Worm (Caenorhabditis elegans) whole organism, L2 larva: Measurements from ENCODE around the gene T25F10.3.

Experiments
- C34F6.9 ChIP-seq: fragments of 150-350 bp; optimal IDR thresholded peaks from 2 replicates; lab custom pipeline; 2014; ENCODE audit warnings: missing biosample characterization, missing genetic modification characterization
- F13H6.1 ChIP-seq: sonication (generic microtip); optimal IDR thresholded peaks from 2 replicates; lab custom pipeline; 2016; ENCODE audit warnings: missing genetic modification characterization, missing compliant biosample characterization
- R02D3.7 ChIP-seq: fragments of 150-350 bp; optimal IDR thresholded peaks from 2 replicates; lab custom pipeline; 2014; ENCODE audit warnings: missing biosample characterization, missing genetic modification characterization
- Y55F3AM.14 ChIP-seq: fragments of 200-800 bp; sonication (Bioruptor generic); optimal IDR thresholded peaks from 2 replicates; lab custom pipeline; 2018; ENCODE audit warnings: mild to moderate bottlenecking, missing genetic modification characterization, missing compliant biosample characterization
- ZK546.5 ChIP-seq: sonication (generic microtip); optimal IDR thresholded peaks from 2 replicates; lab custom pipeline; 2017; ENCODE audit warnings: missing biosample characterization, missing genetic modification characterization
- alr-1 ChIP-seq: fragments of 150-350 bp; optimal IDR thresholded peaks from 2 replicates; lab custom pipeline; 2014; ENCODE audit warnings: missing biosample characterization, missing genetic modification characterization
- aly-2 ChIP-seq: fragments of 150-350 bp; optimal IDR thresholded peaks from 2 replicates; lab custom pipeline; 2014; ENCODE audit warnings: missing biosample characterization, missing genetic modification characterization
- ama-1 ChIP-seq: fragments of 150-350 bp; optimal IDR thresholded peaks from 2 replicates; lab custom pipeline; 2018; ENCODE audit warnings: inconsistent platforms
- blmp-1 ChIP-seq: sonication (generic microtip); optimal IDR thresholded peaks from 2 replicates; lab custom pipeline; 2017; ENCODE audit warnings: missing genetic modification characterization, mild to moderate bottlenecking, missing compliant biosample characterization, antibody characterized with exemption, moderate library complexity; ENCODE audit not compliant: insufficient read depth
- ceh-16 ChIP-seq: fragments of 150-350 bp; optimal IDR thresholded peaks from 2 replicates; lab custom pipeline; 2014; ENCODE audit warnings: missing biosample characterization, missing genetic modification characterization
- ceh-82 ChIP-seq: fragments of 150-350 bp; optimal IDR thresholded peaks from 2 replicates; lab custom pipeline; 2014; ENCODE audit warnings: missing biosample characterization, missing genetic modification characterization
- crh-2 ChIP-seq: sonication (generic microtip); optimal IDR thresholded peaks from 2 replicates; lab custom pipeline; 2017; ENCODE audit warnings: missing biosample characterization, missing genetic modification characterization
- dmd-4 ChIP-seq: sonication (generic microtip); optimal IDR thresholded peaks from 2 replicates; lab custom pipeline; 2017; ENCODE audit warnings: missing biosample characterization, missing genetic modification characterization
- egl-27 ChIP-seq: sonication (generic microtip); optimal IDR thresholded peaks from 3 replicates; lab custom pipeline; 2017; ENCODE audit warnings: missing biosample characterization, missing genetic modification reagents, missing genetic modification characterization
- elt-1 ChIP-seq: fragments of 150-350 bp; optimal IDR thresholded peaks from 2 replicates; lab custom pipeline; 2014; ENCODE audit warnings: missing biosample characterization, missing genetic modification characterization
- elt-3 ChIP-seq: sonication (generic microtip); optimal IDR thresholded peaks from 2 replicates; lab custom pipeline; 2017; ENCODE audit warnings: missing biosample characterization, missing genetic modification characterization
- fos-1 ChIP-seq: fragments of 150-350 bp; optimal IDR thresholded peaks from 2 replicates; lab custom pipeline; 2014; ENCODE audit warnings: missing biosample characterization, missing genetic modification characterization
- gmeb-1 ChIP-seq: fragments of 150-350 bp; optimal IDR thresholded peaks from 2 replicates; lab custom pipeline; 2014; ENCODE audit warnings: missing biosample characterization, missing genetic modification characterization
- lin-11 ChIP-seq: fragments of 150-350 bp; sonication (generic microtip); optimal IDR thresholded peaks from 2 replicates; lab custom pipeline; 2014; ENCODE audit warnings: missing biosample characterization, missing genetic modification characterization, inconsistent platforms, mixed read lengths
- lin-13 ChIP-seq: fragments of 150-350 bp; optimal IDR thresholded peaks from 2 replicates; lab custom pipeline; 2014; ENCODE audit warnings: missing biosample characterization, missing genetic modification reagents, missing genetic modification characterization
- lin-39 ChIP-seq: fragments of 150-350 bp; optimal IDR thresholded peaks from 2 replicates; lab custom pipeline; 2014; ENCODE audit warnings: missing biosample characterization, missing genetic modification reagents, missing genetic modification characterization
- lsy-2 ChIP-seq, 2 experiments: fragments of 150-350 bp in 1 of 2; sonication (generic microtip) in 1 of 2; optimal IDR thresholded peaks; 2 replicates each; lab custom pipeline; 2014 to 2017; ENCODE audit warnings: missing biosample characterization in 2 of 2, missing genetic modification characterization in 2 of 2
- mab-5 ChIP-seq: fragments of 150-350 bp; optimal IDR thresholded peaks from 2 replicates; lab custom pipeline; 2014; ENCODE audit warnings: missing biosample characterization, missing genetic modification characterization
- mbf-1 ChIP-seq: sonication (generic microtip); optimal IDR thresholded peaks from 2 replicates; lab custom pipeline; 2017; ENCODE audit warnings: missing biosample characterization, missing genetic modification characterization
- mdl-1 ChIP-seq, 2 experiments: fragments of 150-350 bp in 1 of 2; sonication (generic microtip) in 1 of 2; optimal IDR thresholded peaks; 2 replicates each; lab custom pipeline; 2017; ENCODE audit warnings: missing biosample characterization in 2 of 2, missing genetic modification characterization in 2 of 2
- nhr-10 ChIP-seq: sonication (generic microtip); optimal IDR thresholded peaks from 2 replicates; lab custom pipeline; 2017; ENCODE audit warnings: missing biosample characterization, missing genetic modification characterization
- nhr-11 ChIP-seq: fragments of 150-350 bp; optimal IDR thresholded peaks from 2 replicates; lab custom pipeline; 2014; ENCODE audit warnings: missing biosample characterization, missing genetic modification characterization
- nhr-12 ChIP-seq: fragments of 150-350 bp; optimal IDR thresholded peaks from 2 replicates; lab custom pipeline; 2014; ENCODE audit warnings: missing biosample characterization, missing genetic modification characterization
- nhr-129 ChIP-seq: fragments of 150-350 bp; optimal IDR thresholded peaks from 2 replicates; lab custom pipeline; 2014; ENCODE audit warnings: missing biosample characterization, missing genetic modification characterization
- nhr-21 ChIP-seq: fragments of 150-350 bp; optimal IDR thresholded peaks from 2 replicates; lab custom pipeline; 2014; ENCODE audit warnings: missing biosample characterization, missing genetic modification characterization
- nhr-23 ChIP-seq: fragments of 150-350 bp; optimal IDR thresholded peaks from 2 replicates; lab custom pipeline; 2014; ENCODE audit warnings: missing biosample characterization, missing genetic modification reagents, missing genetic modification characterization
- nhr-237 ChIP-seq: fragments of 150-350 bp; optimal IDR thresholded peaks from 2 replicates; lab custom pipeline; 2014; ENCODE audit warnings: missing biosample characterization, missing genetic modification characterization
- nhr-25 ChIP-seq: fragments of 150-350 bp; sonication (generic microtip); optimal IDR thresholded peaks from 3 replicates; lab custom pipeline; 2014; ENCODE audit warnings: missing biosample characterization, missing genetic modification characterization
- nhr-6 ChIP-seq: fragments of 150-350 bp; optimal IDR thresholded peaks from 2 replicates; lab custom pipeline; 2014; ENCODE audit warnings: missing biosample characterization, missing genetic modification characterization
- nhr-77 ChIP-seq: fragments of 150-350 bp; optimal IDR thresholded peaks from 2 replicates; lab custom pipeline; 2014; ENCODE audit warnings: missing biosample characterization, missing genetic modification characterization
- peb-1 ChIP-seq: fragments of 150-350 bp; optimal IDR thresholded peaks from 2 replicates; lab custom pipeline; 2014; ENCODE audit warnings: missing biosample characterization, missing genetic modification characterization
- sem-4 ChIP-seq: fragments of 150-350 bp; optimal IDR thresholded peaks from 2 replicates; lab custom pipeline; 2014; ENCODE audit warnings: missing biosample characterization, missing genetic modification reagents, missing genetic modification characterization
- skn-1 ChIP-seq: sonication (generic microtip); optimal IDR thresholded peaks from 2 replicates; lab custom pipeline; 2017; ENCODE audit warnings: missing biosample characterization, missing genetic modification characterization
- sma-3 ChIP-seq: sonication (generic microtip); optimal IDR thresholded peaks from 2 replicates; lab custom pipeline; 2016; ENCODE audit warnings: missing genetic modification reagents, missing genetic modification characterization, missing compliant biosample characterization
- sma-9 ChIP-seq, 2 experiments: fragments of 150-350 bp in 1 of 2; sonication (generic microtip) in 1 of 2; optimal IDR thresholded peaks; 2 replicates each; lab custom pipeline; 2014 to 2016; ENCODE audit warnings: missing genetic modification characterization in 2 of 2, mild to moderate bottlenecking in 1 of 2, missing biosample characterization in 1 of 2, missing compliant biosample characterization in 1 of 2, missing genetic modification reagents in 1 of 2, moderate library complexity in 1 of 2
- snpc-4 ChIP-seq: fragments of 150-350 bp; optimal IDR thresholded peaks from 2 replicates; lab custom pipeline; 2014; ENCODE audit warnings: missing biosample characterization, missing genetic modification characterization
- unc-39 ChIP-seq: fragments of 150-350 bp; optimal IDR thresholded peaks from 2 replicates; lab custom pipeline; 2014; ENCODE audit warnings: missing biosample characterization, missing genetic modification characterization
- unc-55 ChIP-seq: fragments of 150-350 bp; sonication (generic microtip); optimal IDR thresholded peaks from 3 replicates; lab custom pipeline; 2014; ENCODE audit warnings: missing biosample characterization, missing genetic modification reagents, missing genetic modification characterization
- unc-62 ChIP-seq: fragments of 150-350 bp; optimal IDR thresholded peaks from 2 replicates; lab custom pipeline; 2014; ENCODE audit warnings: missing biosample characterization, missing genetic modification reagents, missing genetic modification characterization
- zag-1 ChIP-seq: fragments of 150-350 bp; optimal IDR thresholded peaks from 2 replicates; lab custom pipeline; 2014; ENCODE audit warnings: missing biosample characterization, missing genetic modification characterization
- ztf-1 ChIP-seq: fragments of 200-800 bp; sonication (Bioruptor generic); conservative IDR thresholded peaks from 2 replicates; pipeline ENCODE4 v1.3.6; 2022; ENCODE audit warnings: missing genetic modification characterization, missing compliant biosample characterization
- ztf-11 ChIP-seq: sonication (generic microtip); optimal IDR thresholded peaks from 2 replicates; lab custom pipeline; 2017; ENCODE audit warnings: missing biosample characterization, missing genetic modification characterization
- ztf-4 ChIP-seq: fragments of 150-350 bp; optimal IDR thresholded peaks from 2 replicates; lab custom pipeline; 2014; ENCODE audit warnings: missing biosample characterization, missing genetic modification characterization

T25F10.3 gene

ce11 chrV:6783044-6783625, 38.3 kb downstream of the T25F10.3 start:
- TF ChIP-seq elt-1 (tag; lab: Kevin White, UChicago) (no peak), ceh-16 (tag; lab: Kevin White, UChicago) (no peak), lin-39 (tag; lab: Kevin White, UChicago) (no peak), sma-9 (GFP tag; optimal IDR thresholded peaks at IDR 0.05; lab: Kevin White, UChicago) (no peak), sma-9 (tag; optimal IDR thresholded peaks at IDR 0.05; lab: Kevin White, UChicago) (no peak)

DNA sequence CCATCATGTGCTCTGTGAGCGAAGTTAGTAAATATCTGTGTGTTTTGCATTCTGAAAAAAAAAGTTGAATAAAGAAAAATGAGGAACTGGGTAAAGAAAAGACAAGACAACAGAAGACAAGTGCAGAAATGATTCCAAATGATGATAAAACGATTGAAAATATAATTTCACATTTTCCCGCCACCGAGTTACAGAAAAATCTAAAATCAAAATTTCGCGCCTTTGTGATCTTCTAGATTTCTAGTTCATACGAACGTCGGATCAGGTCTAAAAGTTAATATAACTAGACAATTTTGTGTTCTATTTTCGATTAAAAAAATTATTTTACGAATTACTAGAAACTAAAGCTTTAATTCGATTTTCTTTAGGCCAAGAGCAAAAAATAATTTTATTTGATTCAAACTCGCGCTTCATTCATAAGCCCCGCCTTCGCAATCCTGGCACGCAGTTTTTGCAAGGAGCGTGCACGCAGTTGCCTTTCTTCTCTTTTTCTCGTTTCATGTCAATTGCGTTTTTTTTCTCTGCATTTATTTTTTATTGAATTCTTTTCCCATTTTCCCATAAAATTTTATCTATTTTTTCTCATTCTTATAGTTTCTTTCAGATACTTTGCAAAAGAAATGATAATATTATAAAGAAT, 40.1 kb downstream of the T25F10.3 start, which contains the start of the genes spn-4 and spe-39:
Gene spn-4, minus strand, starts transcription at position 51 of the 640 bp plus-strand sequence.
Gene spe-39, plus strand, starts transcription at position 599 of the 640 bp plus-strand sequence.
- TF ChIP-seq egl-27 (tag; lab: Kevin White, UChicago) (peak; percentile 46), sma-3 (GFP tag; lab: Kevin White, UChicago) (peak; percentile 71), sma-9 (GFP tag; optimal IDR thresholded peaks at IDR 0.05; lab: Kevin White, UChicago) (peak; percentile 88), sma-9 (tag; optimal IDR thresholded peaks at IDR 0.05; lab: Kevin White, UChicago) (no peak), mbf-1 (no peak), mab-5 (tag; lab: Kevin White, UChicago) (peak; percentile 75), nhr-6 (tag; lab: Kevin White, UChicago) (no peak), ztf-11 (tag; lab: Kevin White, UChicago) (peak; percentile 25), ceh-16 (tag; lab: Kevin White, UChicago) (peak; percentile 38), snpc-4 (peak; percentile 3), alr-1 (tag; lab: Kevin White, UChicago) (no peak), lin-39 (tag; lab: Kevin White, UChicago) (no peak), peb-1 (tag; lab: Kevin White, UChicago) (no peak), nhr-11 (tag; lab: Kevin White, UChicago) (no peak), ceh-82 (tag; lab: Kevin White, UChicago) (no peak), Y55F3AM.14 (GFP tag; lab: Kevin White, UChicago) (no peak), ama-1 (lab: Kevin White, UChicago) (no peak), unc-55 (peak; percentile 90), nhr-21 (tag; lab: Kevin White, UChicago) (peak; percentile 30), lin-13 (GFP tag; lab: Kevin White, UChicago) (peak; percentile 64), elt-1 (tag; lab: Kevin White, UChicago) (no peak), ztf-1 (GFP tag; lab: Robert Waterston, UW) (no peak), dmd-4 (tag; lab: Kevin White, UChicago) (no peak), gmeb-1 (peak; percentile 96), sem-4 (tag; lab: Kevin White, UChicago) (peak; percentile 62), F13H6.1 (peak; percentile 74), nhr-237 (tag; lab: Kevin White, UChicago) (no peak), ZK546.5 (tag; lab: Kevin White, UChicago) (no peak), R02D3.7 (tag; lab: Kevin White, UChicago) (peak; percentile 45), zag-1 (tag; lab: Kevin White, UChicago) (peak; percentile 2), crh-2 (peak; percentile 55), fos-1 (tag; lab: Kevin White, UChicago) (peak; percentile 32), nhr-23 (tag; lab: Kevin White, UChicago) (no peak), nhr-12 (tag; lab: Kevin White, UChicago) (no peak), mdl-1 (tag; optimal IDR thresholded peaks at IDR 0.05; lab: Kevin White, UChicago) (peak in 1 of 2 experiments; percentile 10), nhr-10 (tag; lab: Kevin White, UChicago) (no peak), lin-11 (tag; lab: Kevin White, UChicago) (peak; percentile 71), nhr-77 (tag; lab: Kevin White, UChicago) (no peak), nhr-25 (no peak), aly-2 (tag; lab: Kevin White, UChicago) (no peak), unc-62 (GFP tag; lab: Kevin White, UChicago) (no peak), elt-3 (tag; lab: Kevin White, UChicago) (no peak), skn-1 (tag; lab: Kevin White, UChicago) (no peak), C34F6.9 (tag; lab: Kevin White, UChicago) (peak; percentile 80), nhr-129 (tag; lab: Kevin White, UChicago) (peak; percentile 70), ztf-4 (tag; lab: Kevin White, UChicago) (no peak), lsy-2 (tag; optimal IDR thresholded peaks at IDR 0.05; lab: Kevin White, UChicago) (peak; percentile 40 to 84), blmp-1 (tag; lab: Kevin White, UChicago) (peak; percentile 24), unc-39 (tag; lab: Kevin White, UChicago) (no peak)
